Worm (Caenorhabditis elegans) whole organism, young adult: ENCODE data around the gene R02D5.7.
A peak's percentile ranks its signal among the peaks of the same experiment; 100 is the strongest.

Experiments used
- B0019.2 ChIP-seq: fragments of 200-800 bp; sonication (Bioruptor generic); conservative IDR thresholded peaks from 2 replicates; pipeline ENCODE4 v1.3.6; 2022; ENCODE audit warnings: missing genetic modification reagents, missing genetic modification characterization, missing compliant biosample characterization
- B0261.1 ChIP-seq: sonication (generic microtip); optimal IDR thresholded peaks from 2 replicates; lab custom pipeline; 2016; ENCODE audit warnings: mild to moderate bottlenecking, missing genetic modification characterization, moderate library complexity, missing compliant biosample characterization
- F23B12.7 ChIP-seq: sonication (generic microtip); optimal IDR thresholded peaks from 2 replicates; lab custom pipeline; 2017; ENCODE audit warnings: missing genetic modification characterization, mild to moderate bottlenecking, missing compliant biosample characterization, antibody characterized with exemption, moderate library complexity; ENCODE audit not compliant: insufficient read depth
- F52B5.7 ChIP-seq: sonication (generic microtip); optimal IDR thresholded peaks from 2 replicates; lab custom pipeline; 2016; ENCODE audit warnings: mild to moderate bottlenecking, missing genetic modification characterization, missing compliant biosample characterization
- F57A8.1 ChIP-seq: fragments of 200-800 bp; sonication (Bioruptor generic); optimal IDR thresholded peaks from 2 replicates; lab custom pipeline; 2018; ENCODE audit warnings: mild to moderate bottlenecking, missing genetic modification characterization, moderate library complexity, missing compliant biosample characterization
- T26A5.8 ChIP-seq: sonication (generic microtip); optimal IDR thresholded peaks from 2 replicates; lab custom pipeline; 2016; ENCODE audit warnings: missing genetic modification characterization, missing compliant biosample characterization
- Y53G8AR.9 ChIP-seq: fragments of 200-800 bp; sonication (Bioruptor generic); conservative IDR thresholded peaks from 2 replicates; pipeline ENCODE4 v1.3.6; 2022; ENCODE audit warnings: missing genetic modification reagents, missing genetic modification characterization, missing compliant biosample characterization
- Y67H2A.10 ChIP-seq: fragments of 200-800 bp; sonication (Bioruptor generic); conservative IDR thresholded peaks from 2 replicates; pipeline ENCODE4 v1.3.6; 2022; ENCODE audit warnings: missing genetic modification reagents, missing genetic modification characterization, missing compliant biosample characterization
- ZK185.1 ChIP-seq: sonication (generic microtip); optimal IDR thresholded peaks from 2 replicates; lab custom pipeline; 2016; ENCODE audit warnings: mild to moderate bottlenecking, missing genetic modification characterization, missing compliant biosample characterization; ENCODE audit not compliant: poor library complexity, severe bottlenecking
- aptf-3 ChIP-seq: fragments of 200-800 bp; sonication (Bioruptor generic); IDR thresholded peaks from 2 replicates; pipeline ENCODE4 v1.3.6; 2022; ENCODE audit warnings: missing genetic modification characterization, missing compliant biosample characterization
- attf-3 ChIP-seq: fragments of 200-800 bp; sonication (Bioruptor generic); conservative IDR thresholded peaks from 2 replicates; pipeline ENCODE4 v1.3.6; 2022; ENCODE audit warnings: missing genetic modification reagents, missing genetic modification characterization, missing compliant biosample characterization
- attf-5 ChIP-seq: fragments of 200-800 bp; sonication (Bioruptor generic); optimal IDR thresholded peaks from 2 replicates; lab custom pipeline; 2018; ENCODE audit warnings: mild to moderate bottlenecking, missing genetic modification characterization, missing compliant biosample characterization
- ccch-3 ChIP-seq: fragments of 200-800 bp; sonication (Bioruptor generic); optimal IDR thresholded peaks from 2 replicates; lab custom pipeline; 2018; ENCODE audit warnings: mild to moderate bottlenecking, missing genetic modification characterization, missing compliant biosample characterization
- cebp-1 ChIP-seq, 2 experiments: fragments of 200-800 bp in 1 of 2; sonication (Bioruptor generic) in 1 of 2; sonication (generic microtip) in 1 of 2; IDR thresholded peaks in 1 of 2; optimal IDR thresholded peaks in 1 of 2; 2 replicates each; pipeline versions ENCODE4 v1.3.6 to Lab custom; 2017 to 2022; ENCODE audit warnings: missing compliant biosample characterization in 2 of 2, missing genetic modification characterization in 2 of 2, mild to moderate bottlenecking in 1 of 2, missing genetic modification reagents in 1 of 2, moderate library complexity in 1 of 2
- ceh-100 ChIP-seq: fragments of 200-800 bp; sonication (Bioruptor generic); IDR thresholded peaks from 2 replicates; pipeline ENCODE4 v1.3.6; 2022; ENCODE audit warnings: missing genetic modification reagents, missing genetic modification characterization, missing compliant biosample characterization
- ceh-40 ChIP-seq: fragments of 200-800 bp; sonication (Bioruptor generic); IDR thresholded peaks from 2 replicates; pipeline ENCODE4 v1.3.6; 2022; ENCODE audit warnings: missing genetic modification characterization, missing compliant biosample characterization
- ceh-58 ChIP-seq: fragments of 200-800 bp; sonication (Bioruptor generic); IDR thresholded peaks from 2 replicates; pipeline ENCODE4 v1.3.6; 2022; ENCODE audit warnings: missing genetic modification characterization, missing compliant biosample characterization
- ceh-91 ChIP-seq: fragments of 200-800 bp; sonication (Bioruptor generic); IDR thresholded peaks from 2 replicates; pipeline ENCODE4 v1.3.6; 2022; ENCODE audit warnings: missing genetic modification reagents, missing genetic modification characterization, missing compliant biosample characterization
- dox-1 ChIP-seq: fragments of 200-800 bp; sonication (Bioruptor generic); IDR thresholded peaks from 2 replicates; pipeline ENCODE4 v1.3.6; 2022; ENCODE audit warnings: missing genetic modification reagents, missing genetic modification characterization, missing compliant biosample characterization
- dpff-1 ChIP-seq: sonication (generic microtip); optimal IDR thresholded peaks from 2 replicates; lab custom pipeline; 2017; ENCODE audit warnings: mild to moderate bottlenecking, missing genetic modification characterization, missing compliant biosample characterization
- dpl-1 ChIP-seq: fragments of 150-350 bp; optimal IDR thresholded peaks from 2 replicates; lab custom pipeline; 2014; ENCODE audit warnings: missing biosample characterization, missing genetic modification reagents, missing genetic modification characterization
- egl-44 ChIP-seq: fragments of 200-800 bp; sonication (Bioruptor generic); IDR thresholded peaks from 2 replicates; pipeline ENCODE4 v1.3.6; 2022; ENCODE audit warnings: missing genetic modification reagents, missing genetic modification characterization, missing compliant biosample characterization
- him-1 ChIP-seq: sonication (generic microtip); optimal IDR thresholded peaks from 2 replicates; lab custom pipeline; 2016; ENCODE audit warnings: missing genotype, missing genetic modification reagents, missing genetic modification characterization, missing compliant biosample characterization
- hmg-20 ChIP-seq: fragments of 200-800 bp; sonication (Bioruptor generic); IDR thresholded peaks from 2 replicates; pipeline ENCODE4 v1.3.6; 2022; ENCODE audit warnings: missing genetic modification reagents, missing genetic modification characterization, missing compliant biosample characterization
- lin-26 ChIP-seq: fragments of 200-800 bp; sonication (Bioruptor generic); IDR thresholded peaks from 2 replicates; pipeline ENCODE4 v1.3.6; 2022; ENCODE audit warnings: missing genetic modification reagents, missing genetic modification characterization, missing compliant biosample characterization
- lin-35 ChIP-seq, 3 experiments: fragments of 150-350 bp in 2 of 3; sonication (generic microtip) in 1 of 3; optimal IDR thresholded peaks; 2 replicates each; lab custom pipeline; 2014 to 2018; ENCODE audit warnings: missing biosample characterization in 3 of 3, missing genetic modification characterization in 3 of 3, missing genetic modification reagents in 3 of 3
- lin-54 ChIP-seq: fragments of 200-800 bp; sonication (Bioruptor generic); optimal IDR thresholded peaks from 2 replicates; lab custom pipeline; 2018; ENCODE audit warnings: mild to moderate bottlenecking, missing genetic modification characterization, missing compliant biosample characterization
- madf-3 ChIP-seq: fragments of 200-800 bp; sonication (Bioruptor generic); IDR thresholded peaks from 2 replicates; pipeline ENCODE4 v1.3.6; 2022; ENCODE audit warnings: missing genetic modification reagents, missing genetic modification characterization, missing compliant biosample characterization
- nhr-179 ChIP-seq: sonication (generic microtip); optimal IDR thresholded peaks from 2 replicates; lab custom pipeline; 2016; ENCODE audit warnings: mild to moderate bottlenecking, missing genetic modification characterization, missing compliant biosample characterization
- nhr-80 ChIP-seq: sonication (generic microtip); optimal IDR thresholded peaks from 2 replicates; lab custom pipeline; 2016; ENCODE audit warnings: missing genetic modification characterization, missing compliant biosample characterization
- pbrm-1 ChIP-seq: fragments of 200-800 bp; sonication (Bioruptor generic); IDR thresholded peaks from 2 replicates; pipeline ENCODE4 v1.3.6; 2022; ENCODE audit warnings: missing genetic modification reagents, missing genetic modification characterization, missing compliant biosample characterization
- pha-4 ChIP-seq: fragments of 150-350 bp; sonication (generic microtip); optimal IDR thresholded peaks from 2 replicates; lab custom pipeline; 2014; ENCODE audit warnings: missing biosample characterization, missing genetic modification reagents, missing genetic modification characterization
- snpc-1.1 ChIP-seq: sonication (generic microtip); optimal IDR thresholded peaks from 2 replicates; lab custom pipeline; 2017; ENCODE audit warnings: missing genetic modification characterization, mild to moderate bottlenecking, missing compliant biosample characterization, antibody characterized with exemption, moderate library complexity, missing genotype, missing genetic modification reagents; ENCODE audit not compliant: insufficient read depth
- snpc-4 ChIP-seq, 5 experiments: fragments of 150-350 bp in 1 of 5; sonication (generic microtip) in 4 of 5; optimal IDR thresholded peaks; 2 replicates each; lab custom pipeline; 2014 to 2018; ENCODE audit warnings: missing genetic modification characterization in 5 of 5, missing biosample characterization in 3 of 5, antibody characterized with exemption in 2 of 5, mild to moderate bottlenecking in 2 of 5, missing compliant biosample characterization in 2 of 5, missing genotype in 2 of 5, moderate library complexity in 2 of 5, missing genetic modification reagents in 1 of 5
- somi-1 ChIP-seq: fragments of 200-800 bp; sonication (Bioruptor generic); optimal IDR thresholded peaks from 2 replicates; lab custom pipeline; 2018; ENCODE audit warnings: mild to moderate bottlenecking, missing genetic modification characterization, missing compliant biosample characterization
- sptf-2 ChIP-seq: fragments of 200-800 bp; sonication (Bioruptor generic); optimal IDR thresholded peaks from 2 replicates; lab custom pipeline; 2018; ENCODE audit warnings: mild to moderate bottlenecking, missing genetic modification characterization, missing compliant biosample characterization
- unc-130 ChIP-seq: sonication (generic microtip); optimal IDR thresholded peaks from 2 replicates; lab custom pipeline; 2016; ENCODE audit warnings: missing genetic modification reagents, missing genetic modification characterization, missing compliant biosample characterization
- zim-3 ChIP-seq: sonication (generic microtip); optimal IDR thresholded peaks from 2 replicates; lab custom pipeline; 2017; ENCODE audit warnings: mild to moderate bottlenecking, missing genetic modification characterization, moderate library complexity, missing compliant biosample characterization
- ztf-28 ChIP-seq: fragments of 200-800 bp; sonication (Bioruptor generic); IDR thresholded peaks from 2 replicates; pipeline ENCODE4 v1.3.6; 2022; ENCODE audit warnings: missing genetic modification reagents, missing genetic modification characterization, missing compliant biosample characterization
- ztf-6 ChIP-seq: fragments of 200-800 bp; sonication (Bioruptor generic); IDR thresholded peaks from 2 replicates; pipeline ENCODE4 v1.3.6; 2022; ENCODE audit warnings: missing genetic modification reagents, missing genetic modification characterization, missing compliant biosample characterization

The R02D5.7 gene

DNA sequence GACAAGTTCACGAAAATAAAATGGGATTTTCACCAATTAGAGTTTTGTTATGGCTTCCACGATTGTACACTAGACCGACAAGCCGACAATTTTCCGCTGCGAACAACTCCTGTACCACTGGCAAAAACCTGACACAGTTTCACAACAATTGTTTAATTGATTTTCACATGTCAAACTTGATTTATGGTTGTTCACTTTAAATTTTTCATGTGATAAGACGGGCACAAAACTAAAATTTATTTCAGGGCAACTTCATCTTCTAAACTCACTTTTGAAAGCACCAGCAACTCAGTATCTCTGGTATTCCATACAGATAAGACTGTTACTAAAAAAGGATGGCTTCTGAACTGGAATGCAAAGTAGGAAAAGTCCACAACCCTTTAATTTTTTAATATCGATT is at the start of gene R02D5.7:
R02D5.7 (minus strand) TSS at position 101 of the 400 bp plus-strand sequence.
- no peak for TF ChIP-seq B0261.1
- no peak for TF ChIP-seq T26A5.8 (tag; lab: Kevin White, UChicago)
- peak; percentile 20 for TF ChIP-seq nhr-80
- no peak for TF ChIP-seq lin-54 (GFP tag; lab: Kevin White, UChicago)
- TF ChIP-seq, all 124 proteins: peak for 1

DNA sequence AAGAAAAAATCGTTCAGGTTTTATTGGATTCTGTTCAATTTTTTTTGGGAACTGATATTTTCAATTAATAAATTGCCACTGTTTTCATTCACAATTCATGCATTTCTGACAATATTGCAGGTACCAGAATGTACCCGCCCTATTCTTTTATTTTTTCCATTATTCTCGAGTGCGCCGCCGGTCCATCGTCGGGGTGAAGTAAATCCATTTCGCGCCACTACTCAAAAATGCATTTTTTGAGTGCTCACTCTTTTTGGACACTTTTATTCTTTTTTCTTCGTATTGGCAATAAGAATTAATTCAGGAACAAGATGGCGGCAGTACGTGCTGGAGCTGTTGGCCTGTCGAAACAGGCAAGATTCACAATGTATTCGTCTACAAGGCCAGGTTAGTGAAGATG is 49.5 kb upstream of the R02D5.7 start, which contains the start of gene kcnl-4:
kcnl-4 (plus strand) TSS at position 301 of the 400 bp plus-strand sequence.
- no peak for TF ChIP-seq zim-3 (tag; lab: Kevin White, UChicago)
- TF ChIP-seq dpl-1, result no peak
- TF ChIP-seq ztf-6 (GFP tag; lab: Robert Waterston, UW), result no peak
- no peak for TF ChIP-seq ztf-28
- TF ChIP-seq ccch-3, result no peak
- no peak for TF ChIP-seq pha-4 (tag; lab: Kevin White, UChicago)
- no peak for TF ChIP-seq hmg-20 (GFP tag; lab: Robert Waterston, UW)
- TF ChIP-seq ceh-40, result no peak
- TF ChIP-seq B0019.2 (GFP tag; lab: Robert Waterston, UW), result no peak
- TF ChIP-seq ceh-58 (GFP tag; lab: Robert Waterston, UW), result no peak
- no peak for TF ChIP-seq unc-130 (GFP tag; lab: Kevin White, UChicago)
- no peak for TF ChIP-seq cebp-1 (GFP tag; IDR thresholded peaks at IDR 0.05; lab: Robert Waterston, UW)
- no peak for TF ChIP-seq cebp-1 (tag; optimal IDR thresholded peaks at IDR 0.05; lab: Kevin White, UChicago)
- TF ChIP-seq lin-26 (GFP tag; lab: Robert Waterston, UW), result no peak
- TF ChIP-seq egl-44 (GFP tag; lab: Robert Waterston, UW), result no peak

- no peak for TF ChIP-seq sptf-2
Measured at ce11 chrV:14527210-14527609, 45.9 kb upstream of the R02D5.7 start.

ce11 chrV:14525089-14525488 is 43.8 kb upstream of the R02D5.7 start, which contains the start of gene hda-1:
TSS of gene hda-1 (plus strand) at chrV:14525389.
- no peak for TF ChIP-seq pha-4 (tag; lab: Kevin White, UChicago)
- no peak for TF ChIP-seq ceh-91
- no peak for TF ChIP-seq Y53G8AR.9
- TF ChIP-seq him-1 (tag; lab: Kevin White, UChicago), result no peak
- no peak for TF ChIP-seq ccch-3
- no peak for TF ChIP-seq snpc-1.1 (tag; lab: Kevin White, UChicago)
- TF ChIP-seq egl-44 (GFP tag; lab: Robert Waterston, UW), result no peak
- TF ChIP-seq F57A8.1 (GFP tag; lab: Kevin White, UChicago), result no peak
- no peak for TF ChIP-seq Y67H2A.10 (GFP tag; lab: Robert Waterston, UW)

- TF ChIP-seq lin-35 (GFP tag; optimal IDR thresholded peaks at IDR 0.05; lab: Kevin White, UChicago) (peak in 1 of 3 experiments; percentile 38), aptf-3 (GFP tag; lab: Robert Waterston, UW) (no peak), ZK185.1 (tag; lab: Kevin White, UChicago) (peak; percentile 57), nhr-179 (tag; lab: Kevin White, UChicago) (no peak), attf-5 (peak; percentile 81), snpc-4 (GFP tag; optimal IDR thresholded peaks at IDR 0.05; lab: Kevin White, UChicago) (peak; percentile 34), snpc-4 (tag; optimal IDR thresholded peaks at IDR 0.05; lab: Kevin White, UChicago) (peak in 2 of 4 experiments; percentile 46 to 57), ceh-100 (GFP tag; lab: Robert Waterston, UW) (peak; percentile 53; the same call in 1 of the 2 replicates), F23B12.7 (peak; percentile 64), F52B5.7 (tag; lab: Kevin White, UChicago) (no peak), attf-3 (no peak), somi-1 (GFP tag; lab: Kevin White, UChicago) (no peak), dpff-1 (no peak), madf-3 (GFP tag; lab: Robert Waterston, UW) (no peak), dox-1 (GFP tag; lab: Robert Waterston, UW) (peak; percentile 46; the same call in 1 of the 2 replicates), pbrm-1 (GFP tag; lab: Robert Waterston, UW) (0 out of 2 replicates have a peak, but pooled peaks have one; percentile 12)
Measured at ce11 chrV:14523788-14524582, 42.7 kb upstream of the R02D5.7 start, which contains the start of gene ril-1. TSS of gene ril-1 (minus strand) at chrV:14524129.
